Fruit fly (Drosophila melanogaster): ENCODE data around the gene lds.

lds gene

dm6 chr3R:7920196-7920595, at the start of gene lds, which contains the start of gene CG10445 (continued):
- no peak for TF ChIP-seq gem (tag; optimal IDR thresholded peaks at IDR 0.05)
- TF ChIP-seq unc-4 (GFP tag; IDR thresholded peaks at IDR 0.05; ENCODE audit: partially characterized antibody), result peak; percentile 76
- peak; percentile 11 for TF ChIP-seq chn (GFP tag; optimal IDR thresholded peaks at IDR 0.05)
- no peak for TF ChIP-seq CG10366 (GFP tag; IDR thresholded peaks at IDR 0.05)
- TF ChIP-seq CG2678 (tag; optimal IDR thresholded peaks at IDR 0.05), result no peak
- no peak for TF ChIP-seq Bteb2 (GFP tag; optimal IDR thresholded peaks at IDR 0.05)
- peak; percentile 89 for TF ChIP-seq knrl (GFP tag; IDR thresholded peaks at IDR 0.05; ENCODE audit: partially characterized antibody)
- TF ChIP-seq mirr (GFP tag; optimal IDR thresholded peaks at IDR 0.05), result no peak
- no peak for TF ChIP-seq CG9215 (GFP tag; IDR thresholded peaks at IDR 0.05)
- TF ChIP-seq H2.0 (GFP tag; IDR thresholded peaks at IDR 0.05), result no peak
- no peak for TF ChIP-seq CG2712 (tag; optimal IDR thresholded peaks at IDR 0.05)
- no peak for TF ChIP-seq seq (GFP tag; IDR thresholded peaks at IDR 0.05)
- no peak for TF ChIP-seq CG1529 (GFP tag; optimal IDR thresholded peaks at IDR 0.05)
- TF ChIP-seq ftz-f1 (GFP tag; optimal IDR thresholded peaks at IDR 0.05), result no peak
- TF ChIP-seq CG31441 (GFP tag; IDR thresholded peaks at IDR 0.05), result no peak
- TF ChIP-seq toy (GFP tag; IDR thresholded peaks at IDR 0.05), result no peak
- no peak for TF ChIP-seq CG9437 (GFP tag; optimal IDR thresholded peaks at IDR 0.05)
- TF ChIP-seq bsh (GFP tag; optimal IDR thresholded peaks at IDR 0.05), result no peak
- no peak for TF ChIP-seq otp (GFP tag; IDR thresholded peaks at IDR 0.05)
- no peak for TF ChIP-seq CG6854 (GFP tag; optimal IDR thresholded peaks at IDR 0.05)
- TF ChIP-seq CG9932 (GFP tag; IDR thresholded peaks at IDR 0.05), result peak; percentile 47
- TF ChIP-seq CG17361 (GFP tag; IDR thresholded peaks at IDR 0.05), result no peak
- TF ChIP-seq CG10959 (GFP tag; IDR thresholded peaks at IDR 0.05), result no peak
- TF ChIP-seq pb (GFP tag; optimal IDR thresholded peaks at IDR 0.05), result no peak
- no peak for TF ChIP-seq hth (optimal IDR thresholded peaks at IDR 0.05)
- peak; percentile 70 for TF ChIP-seq dm (GFP tag; optimal IDR thresholded peaks at IDR 0.05)
- TF ChIP-seq CG16863 (GFP tag; optimal IDR thresholded peaks at IDR 0.05), result no peak
- no peak for TF ChIP-seq E2f1 (GFP tag; IDR thresholded peaks at IDR 0.05)
- TF ChIP-seq Bgb (GFP tag; IDR thresholded peaks at IDR 0.05; ENCODE audit: partially characterized antibody), result peak; percentile 90
- no peak for TF ChIP-seq CG4730 (GFP tag; IDR thresholded peaks at IDR 0.05)
- no peak for TF ChIP-seq TFAM (GFP tag; optimal IDR thresholded peaks at IDR 0.05)
- TF ChIP-seq CG10147 (GFP tag; optimal IDR thresholded peaks at IDR 0.05), result no peak
- no peak for TF ChIP-seq CG10565 (GFP tag; optimal IDR thresholded peaks at IDR 0.05)
- TF ChIP-seq Neu2 (GFP tag; optimal IDR thresholded peaks at IDR 0.05; ENCODE audit: borderline replicate concordance), result no peak
- no peak for TF ChIP-seq CG16815 (GFP tag; optimal IDR thresholded peaks at IDR 0.05)
- no peak for TF ChIP-seq CG34422 (GFP tag; IDR thresholded peaks at IDR 0.05)
- no peak for TF ChIP-seq CG30431 (GFP tag; optimal IDR thresholded peaks at IDR 0.05)
- TF ChIP-seq ssp (GFP tag; IDR thresholded peaks at IDR 0.05), result peak; percentile 96
- TF ChIP-seq crc (GFP tag; optimal IDR thresholded peaks at IDR 0.05), result no peak
- no peak for TF ChIP-seq Asciz (GFP tag; optimal IDR thresholded peaks at IDR 0.05)
- TF ChIP-seq Ets65A (GFP tag), result peak; percentile 86
- peak; percentile 32; the same call in 1 of the 2 replicates for TF ChIP-seq CG42726 (GFP tag; IDR thresholded peaks at IDR 0.05; ENCODE audit: partially characterized antibody)
- no peak for TF ChIP-seq wdn (GFP tag; IDR thresholded peaks at IDR 0.05)
- TF ChIP-seq CG7963 (GFP tag; IDR thresholded peaks at IDR 0.05; ENCODE audit: partially characterized antibody), result peak; percentile 92
- peak; percentile 1 for TF ChIP-seq her (GFP tag; optimal IDR thresholded peaks at IDR 0.05)
- no peak for TF ChIP-seq dan (GFP tag; IDR thresholded peaks at IDR 0.05)
- no peak for TF ChIP-seq CG4854 (GFP tag; optimal IDR thresholded peaks at IDR 0.05)
- no peak for TF ChIP-seq repo (GFP tag; optimal IDR thresholded peaks at IDR 0.05)
- no peak for TF ChIP-seq lilli (GFP tag; optimal IDR thresholded peaks at IDR 0.05)
- no peak for TF ChIP-seq CG12769 (tag; optimal IDR thresholded peaks at IDR 0.05)
- no peak for TF ChIP-seq CG33557 (GFP tag; optimal IDR thresholded peaks at IDR 0.05)
- no peak for TF ChIP-seq Taf1 (GFP tag; IDR thresholded peaks at IDR 0.05)
- TF ChIP-seq NfI (GFP tag; optimal IDR thresholded peaks at IDR 0.05), result no peak

All from whole organism, embryonic.